Fruit fly (Drosophila melanogaster) whole organism, embryonic: ENCODE data around the gene bark.

Source experiments
- Abd-B ChIP-seq: fragments of 200-800 bp; sonication (Bioruptor generic); optimal IDR thresholded peaks from 2 replicates; lab custom pipeline; 2018; ENCODE audit warnings: missing biosample characterization, mild to moderate bottlenecking, missing genetic modification characterization, moderate library complexity
- Atf6 ChIP-seq: fragments of 200-800 bp; sonication (Bioruptor generic); IDR thresholded peaks from 2 replicates; pipeline ENCODE4 v1.3.6; 2022; ENCODE audit warnings: missing biosample characterization, missing genetic modification characterization
- CG10543 ChIP-seq: fragments of 200-800 bp; sonication (Bioruptor generic); optimal IDR thresholded peaks from 3 replicates; lab custom pipeline; 2017; ENCODE audit warnings: missing biosample characterization, mild to moderate bottlenecking, missing genetic modification characterization, moderate library complexity
- CG11247 ChIP-seq: fragments of 200-800 bp; sonication (Bioruptor generic); IDR thresholded peaks from 2 replicates; pipeline ENCODE4 v1.3.6; 2022; ENCODE audit warnings: missing biosample characterization, missing genetic modification characterization
- CG11504 ChIP-seq: fragments of 200-800 bp; sonication (Bioruptor generic); optimal IDR thresholded peaks from 3 replicates; lab custom pipeline; 2019; ENCODE audit warnings: missing biosample characterization, mild to moderate bottlenecking, missing genetic modification characterization, moderate library complexity
- CG12219 ChIP-seq: fragments of 200-800 bp; sonication (Bioruptor generic); optimal IDR thresholded peaks from 3 replicates; lab custom pipeline; 2018; ENCODE audit warnings: missing biosample characterization, mild to moderate bottlenecking, missing genetic modification characterization
- CG13296 ChIP-seq: fragments of 200-800 bp; sonication (Bioruptor generic); optimal IDR thresholded peaks from 3 replicates; lab custom pipeline; 2018; ENCODE audit warnings: missing biosample characterization, mild to moderate bottlenecking, missing genetic modification characterization
- CG13424 ChIP-seq: fragments of 200-800 bp; sonication (Bioruptor generic); optimal IDR thresholded peaks from 2 replicates; lab custom pipeline; 2019; ENCODE audit warnings: missing biosample characterization, mild to moderate bottlenecking, missing genetic modification characterization, moderate library complexity
- CG14050 ChIP-seq: fragments of 200-800 bp; sonication (Bioruptor generic); IDR thresholded peaks from 3 replicates; pipeline ENCODE4 v1.3.6; 2022; ENCODE audit warnings: missing biosample characterization, missing genetic modification characterization
- CG15269 ChIP-seq: fragments of 200-800 bp; sonication (Bioruptor generic); optimal IDR thresholded peaks from 2 replicates; lab custom pipeline; 2018; ENCODE audit warnings: missing biosample characterization, mild to moderate bottlenecking, missing genetic modification characterization, moderate library complexity
- CG1832 ChIP-seq: fragments of 200-800 bp; sonication (Bioruptor generic); optimal IDR thresholded peaks from 2 replicates; lab custom pipeline; 2017; ENCODE audit warnings: missing biosample characterization, mild to moderate bottlenecking, missing genetic modification characterization, inconsistent platforms
- CG2120 ChIP-seq: fragments of 200-800 bp; sonication (Bioruptor generic); optimal IDR thresholded peaks from 3 replicates; lab custom pipeline; 2016; ENCODE audit warnings: missing biosample characterization, missing genetic modification characterization
- CG2678 ChIP-seq: fragments of 200-800 bp; sonication (Bioruptor generic); optimal IDR thresholded peaks from 3 replicates; lab custom pipeline; 2019; ENCODE audit warnings: missing biosample characterization, mild to moderate bottlenecking, missing genetic modification characterization, moderate library complexity
- CG2889 ChIP-seq: fragments of 200-800 bp; sonication (Bioruptor generic); IDR thresholded peaks from 3 replicates; pipeline ENCODE4 v1.3.6; 2022; ENCODE audit warnings: missing biosample characterization, missing genetic modification characterization
- CG30020 ChIP-seq: fragments of 200-800 bp; optimal IDR thresholded peaks from 2 replicates; lab custom pipeline; 2019; ENCODE audit warnings: missing biosample characterization, mild to moderate bottlenecking, missing genetic modification characterization, moderate library complexity
- CG3281 ChIP-seq: fragments of 200-800 bp; sonication (Bioruptor generic); optimal IDR thresholded peaks from 3 replicates; lab custom pipeline; 2017; ENCODE audit warnings: missing biosample characterization, mild to moderate bottlenecking, missing genetic modification characterization
- CG43689 ChIP-seq: fragments of 200-800 bp; sonication (Bioruptor generic); IDR thresholded peaks from 2 replicates; pipeline ENCODE4 v1.3.6; 2022; ENCODE audit warnings: missing biosample characterization, missing genetic modification characterization
- CG7372 ChIP-seq: fragments of 200-800 bp; sonication (Bioruptor generic); IDR thresholded peaks from 2 replicates; pipeline ENCODE4 v1.3.6; 2022; ENCODE audit warnings: missing biosample characterization, missing genetic modification characterization
- CG7556 ChIP-seq: fragments of 200-800 bp; sonication (Bioruptor generic); optimal IDR thresholded peaks from 2 replicates; lab custom pipeline; 2017; ENCODE audit warnings: missing biosample characterization, mild to moderate bottlenecking, missing genetic modification characterization
- CG8290 ChIP-seq, 3 experiments: fragments of 200-800 bp; sonication (Bioruptor generic); optimal IDR thresholded peaks; 2 replicates each; lab custom pipeline; 2016 to 2019; ENCODE audit warnings: missing biosample characterization in 3 of 3, missing genetic modification characterization in 3 of 3, mild to moderate bottlenecking in 2 of 3, moderate library complexity in 1 of 3
- CoRest ChIP-seq: fragments of 200-800 bp; sonication (Bioruptor generic); optimal IDR thresholded peaks from 3 replicates; lab custom pipeline; 2018; ENCODE audit warnings: missing biosample characterization, mild to moderate bottlenecking, missing genetic modification characterization, moderate library complexity
- Ets65A ChIP-seq: fragments of 200-800 bp; sonication (Bioruptor generic); peaks from one replicate; lab custom pipeline; 2016; ENCODE audit warnings: missing biosample characterization, missing genetic modification characterization
- Fer1 ChIP-seq: fragments of 200-800 bp; sonication (Bioruptor generic); optimal IDR thresholded peaks from 2 replicates; lab custom pipeline; 2017; ENCODE audit warnings: missing biosample characterization, mild to moderate bottlenecking, missing genetic modification characterization
- HHEX ChIP-seq: fragments of 200-800 bp; sonication (Bioruptor generic); optimal IDR thresholded peaks from 3 replicates; lab custom pipeline; 2017; ENCODE audit warnings: missing biosample characterization, mild to moderate bottlenecking, missing genetic modification characterization, missing genetic modification reagents
- HLH4C ChIP-seq: fragments of 200-800 bp; sonication (Bioruptor generic); IDR thresholded peaks from 3 replicates; pipeline ENCODE4 v1.3.6; 2022; ENCODE audit warnings: missing biosample characterization, missing genetic modification characterization; ENCODE audit not compliant: partially characterized antibody
- HmgZ ChIP-seq: fragments of 200-800 bp; sonication (Bioruptor generic); optimal IDR thresholded peaks from 2 replicates; lab custom pipeline; 2018; ENCODE audit warnings: missing biosample characterization, mild to moderate bottlenecking, missing genetic modification characterization
- Hmr ChIP-seq: fragments of 200-800 bp; sonication (Bioruptor generic); optimal IDR thresholded peaks from 3 replicates; lab custom pipeline; 2017; ENCODE audit warnings: mild to moderate bottlenecking, missing biosample characterization, missing genetic modification reagents, missing genetic modification characterization
- Hmx ChIP-seq: fragments of 200-800 bp; sonication (Bioruptor generic); optimal IDR thresholded peaks from 2 replicates; lab custom pipeline; 2016; ENCODE audit warnings: missing biosample characterization, missing genetic modification characterization
- Meics ChIP-seq: fragments of 200-800 bp; sonication (Bioruptor generic); optimal IDR thresholded peaks from 2 replicates; lab custom pipeline; 2017; ENCODE audit warnings: missing biosample characterization, mild to moderate bottlenecking, missing genetic modification characterization
- PHDP ChIP-seq: fragments of 200-800 bp; sonication (Bioruptor generic); optimal IDR thresholded peaks from 3 replicates; lab custom pipeline; 2018; ENCODE audit warnings: missing biosample characterization, mild to moderate bottlenecking, missing genetic modification characterization, moderate library complexity
- Pdp1 ChIP-seq, 2 experiments: fragments of 200-800 bp; sonication (Bioruptor generic); optimal IDR thresholded peaks; 3 replicates each; lab custom pipeline; 2016; ENCODE audit warnings: missing biosample characterization in 2 of 2, missing genetic modification characterization in 2 of 2, mild to moderate bottlenecking in 1 of 2, moderate library complexity in 1 of 2
- Ptx1 ChIP-seq: fragments of 200-800 bp; sonication (Bioruptor generic); IDR thresholded peaks from 2 replicates; pipeline ENCODE4 v1.3.6; 2022; ENCODE audit warnings: missing biosample characterization, missing genetic modification characterization
- Rfx ChIP-seq: fragments of 200-800 bp; sonication (Bioruptor generic); IDR thresholded peaks from 2 replicates; pipeline ENCODE4 v1.3.6; 2022; ENCODE audit warnings: missing biosample characterization, missing genetic modification characterization
- Scr ChIP-seq: fragments of 200-800 bp; sonication (Bioruptor generic); IDR thresholded peaks from 2 replicates; pipeline ENCODE4 v1.3.6; 2022; ENCODE audit warnings: missing biosample characterization, missing genetic modification characterization; ENCODE audit not compliant: partially characterized antibody
- caup ChIP-seq: fragments of 200-800 bp; sonication (Bioruptor generic); optimal IDR thresholded peaks from 3 replicates; lab custom pipeline; 2017; ENCODE audit warnings: missing biosample characterization, mild to moderate bottlenecking, missing genetic modification characterization, moderate library complexity; ENCODE audit not compliant: severe bottlenecking
- crp ChIP-seq, 2 experiments: fragments of 200-800 bp; sonication (Bioruptor generic); optimal IDR thresholded peaks; 2 replicates in 1 of 2; 3 replicates in 1 of 2; lab custom pipeline; 2017; ENCODE audit warnings: missing biosample characterization in 2 of 2, missing genetic modification characterization in 2 of 2, mild to moderate bottlenecking in 1 of 2, moderate library complexity in 1 of 2
- dimm ChIP-seq: fragments of 200-800 bp; sonication (Bioruptor generic); IDR thresholded peaks from 2 replicates; pipeline ENCODE4 v1.3.6; 2022; ENCODE audit warnings: missing biosample characterization, missing genetic modification characterization
- dmrt99B ChIP-seq: fragments of 200-800 bp; sonication (Bioruptor generic); optimal IDR thresholded peaks from 2 replicates; lab custom pipeline; 2018; ENCODE audit warnings: missing biosample characterization, mild to moderate bottlenecking, missing genetic modification characterization, moderate library complexity
- dpn ChIP-seq, 2 experiments: fragments of 200-800 bp; sonication (Bioruptor generic); optimal IDR thresholded peaks; 3 replicates each; lab custom pipeline; 2016; ENCODE audit warnings: missing biosample characterization in 2 of 2, missing genetic modification characterization in 2 of 2
- fd3F ChIP-seq: fragments of 200-800 bp; sonication (Bioruptor generic); optimal IDR thresholded peaks from 2 replicates; lab custom pipeline; 2018; ENCODE audit warnings: missing biosample characterization, mild to moderate bottlenecking, missing genetic modification characterization, moderate library complexity
- grau ChIP-seq: fragments of 200-800 bp; optimal IDR thresholded peaks from 3 replicates; lab custom pipeline; 2019; ENCODE audit warnings: missing biosample characterization, mild to moderate bottlenecking, missing genetic modification characterization, moderate library complexity
- mam ChIP-seq: fragments of 200-800 bp; sonication (Bioruptor generic); optimal IDR thresholded peaks from 3 replicates; lab custom pipeline; 2016; ENCODE audit warnings: missing biosample characterization, missing genetic modification characterization
- phol ChIP-seq: fragments of 200-800 bp; sonication (Bioruptor generic); optimal IDR thresholded peaks from 3 replicates; lab custom pipeline; 2018; ENCODE audit warnings: missing biosample characterization, mild to moderate bottlenecking, missing genetic modification characterization, moderate library complexity
- row ChIP-seq: fragments of 200-800 bp; sonication (Bioruptor generic); IDR thresholded peaks from 3 replicates; pipeline ENCODE4 v1.3.6; 2022; ENCODE audit warnings: missing biosample characterization, missing genetic modification characterization
- sens ChIP-seq: fragments of 200-800 bp; sonication (Bioruptor generic); peaks from one replicate; lab custom pipeline; 2016; ENCODE audit warnings: missing biosample characterization, missing genetic modification characterization
- shn ChIP-seq: fragments of 200-800 bp; sonication (Bioruptor generic); optimal IDR thresholded peaks from 3 replicates; lab custom pipeline; 2016; ENCODE audit warnings: missing biosample characterization, missing genetic modification characterization
- stwl ChIP-seq: fragments of 200-800 bp; sonication (Bioruptor generic); optimal IDR thresholded peaks from 3 replicates; lab custom pipeline; 2018; ENCODE audit warnings: missing biosample characterization, mild to moderate bottlenecking, missing genetic modification characterization, moderate library complexity
- tgo ChIP-seq: fragments of 200-800 bp; sonication (Bioruptor generic); IDR thresholded peaks from 3 replicates; pipeline ENCODE4 v1.3.6; 2022; ENCODE audit warnings: missing biosample characterization, missing genetic modification characterization
- unpg ChIP-seq: fragments of 200-800 bp; sonication (Bioruptor generic); optimal IDR thresholded peaks from 3 replicates; lab custom pipeline; 2018; ENCODE audit warnings: missing biosample characterization, mild to moderate bottlenecking, missing genetic modification characterization, moderate library complexity
- zf30C ChIP-seq: fragments of 200-800 bp; sonication (Bioruptor generic); optimal IDR thresholded peaks from 3 replicates; lab custom pipeline; 2018; ENCODE audit warnings: missing biosample characterization, mild to moderate bottlenecking, missing genetic modification characterization

The bark gene

dm6 chr2L:3740443-3740842 lies 46.5 kb upstream of the bark start (continued):
- TF ChIP-seq Hmx: no peak
- peak; percentile 40 for TF ChIP-seq dmrt99B (tag; lab: Kevin White, UChicago)
- no peak for TF ChIP-seq Abd-B (GFP tag; lab: Kevin White, UChicago)
- peak; percentile 37 for TF ChIP-seq Meics (GFP tag; lab: Kevin White, UChicago)
- peak; percentile 66 for TF ChIP-seq zf30C (GFP tag; lab: Kevin White, UChicago)
- peak; percentile 36 for TF ChIP-seq Ptx1
- peak; percentile 2 for TF ChIP-seq caup
- TF ChIP-seq dimm (GFP tag; lab: Robert Waterston, UW): no peak
- peak; percentile 23 for TF ChIP-seq PHDP (tag; lab: Kevin White, UChicago)
- TF ChIP-seq CG7556 (GFP tag; lab: Kevin White, UChicago): peak; percentile 35
- peak; percentile 12 for TF ChIP-seq phol
- TF ChIP-seq HLH4C (GFP tag; lab: Robert Waterston, UW): no peak
- TF ChIP-seq CG8290 (GFP tag; optimal IDR thresholded peaks at IDR 0.05; lab: Kevin White, UChicago): no peak
- TF ChIP-seq CG8290 (tag; optimal IDR thresholded peaks at IDR 0.05; lab: Kevin White, UChicago): peak in 1 of 2 experiments; percentile 18
- peak; percentile 25 for TF ChIP-seq Rfx (GFP tag; lab: Robert Waterston, UW)
- TF ChIP-seq CG14050 (GFP tag; lab: Robert Waterston, UW): no peak
- TF ChIP-seq stwl (tag; lab: Kevin White, UChicago): peak; percentile 3
- TF ChIP-seq CG13424 (tag; lab: Kevin White, UChicago): peak; percentile 19
- peak; percentile 31 for TF ChIP-seq CG3281 (GFP tag; lab: Kevin White, UChicago)
- peak; percentile 2 for TF ChIP-seq unpg (GFP tag; lab: Kevin White, UChicago)
- TF ChIP-seq Ets65A: no peak
- peak in 1 of 2 experiments; percentile 14 for TF ChIP-seq dpn (GFP tag; optimal IDR thresholded peaks at IDR 0.05; lab: Kevin White, UChicago)
- peak; percentile 46 for TF ChIP-seq grau (tag; lab: Kevin White, UChicago)
- no peak for TF ChIP-seq tgo (GFP tag; lab: Robert Waterston, UW)
- peak; percentile 6 for TF ChIP-seq HHEX (GFP tag; lab: Kevin White, UChicago)
- peak; percentile 50 for TF ChIP-seq CG2120 (GFP tag; lab: Kevin White, UChicago)
- TF ChIP-seq Hmr (GFP tag; lab: Kevin White, UChicago): peak; percentile 51
- TF ChIP-seq CG11504 (tag; lab: Kevin White, UChicago): peak; percentile 51
- TF ChIP-seq mam (GFP tag; lab: Kevin White, UChicago): no peak
- no peak for TF ChIP-seq crp (GFP tag; optimal IDR thresholded peaks at IDR 0.05; lab: Kevin White, UChicago)
- peak; percentile 29 for TF ChIP-seq CG15269 (tag; lab: Kevin White, UChicago)
- peak; percentile 50 for TF ChIP-seq sens (GFP tag; lab: Kevin White, UChicago)
- peak; percentile 3 for TF ChIP-seq CG13296 (GFP tag; lab: Kevin White, UChicago)
- peak; percentile 52; the same call in 2 of the 3 replicates for TF ChIP-seq row (GFP tag; lab: Robert Waterston, UW)
- 0 out of 2 replicates have a peak, but pooled peaks have one; percentile 22 for TF ChIP-seq Atf6 (GFP tag; lab: Robert Waterston, UW)
- peak; percentile 12 for TF ChIP-seq CoRest (tag; lab: Kevin White, UChicago)
- TF ChIP-seq CG2678 (tag; lab: Kevin White, UChicago): peak; percentile 62

- TF ChIP-seq Pdp1 (GFP tag; optimal IDR thresholded peaks at IDR 0.05; lab: Kevin White, UChicago) (no peak), CG12219 (GFP tag; lab: Kevin White, UChicago) (peak; percentile 31), CG10543 (GFP tag; lab: Kevin White, UChicago) (no peak), Scr (no peak), Fer1 (GFP tag; lab: Kevin White, UChicago) (no peak), HmgZ (tag; lab: Kevin White, UChicago) (no peak), CG11247 (GFP tag; lab: Robert Waterston, UW) (no peak), CG1832 (GFP tag; lab: Kevin White, UChicago) (no peak), CG43689 (GFP tag; lab: Robert Waterston, UW) (0 out of 2 replicates have a peak, but pooled peaks have one; percentile 22), CG7372 (GFP tag; lab: Robert Waterston, UW) (no peak), fd3F (GFP tag; lab: Kevin White, UChicago) (no peak), CG30020 (tag; lab: Kevin White, UChicago) (no peak), dimm (GFP tag; lab: Robert Waterston, UW) (no peak), CG2889 (GFP tag; lab: Robert Waterston, UW) (no peak), Meics (GFP tag; lab: Kevin White, UChicago) (peak; percentile 31), shn (GFP tag; lab: Kevin White, UChicago) (no peak)
These were observed 38.3 kb upstream of the bark start for dm6 chr2L:3748691-3749090.
